Fruit fly (Drosophila melanogaster) whole organism, embryonic: ENCODE results near the gene E2f1.

Experiments used
- Atf-2 ChIP-seq: fragments of 200-800 bp; sonication (Bioruptor generic); optimal IDR thresholded peaks from 2 replicates; lab custom pipeline; 2016; ENCODE audit warnings: missing biosample characterization, missing genetic modification characterization
- CG1024 ChIP-seq: fragments of 200-800 bp; sonication (Bioruptor generic); IDR thresholded peaks from 2 replicates; pipeline ENCODE4 v1.3.6; 2022; ENCODE audit warnings: missing biosample characterization, missing genetic modification characterization
- CG3163 ChIP-seq: fragments of 200-800 bp; sonication (Bioruptor generic); optimal IDR thresholded peaks from 3 replicates; lab custom pipeline; 2016; ENCODE audit warnings: missing biosample characterization, missing genetic modification characterization
- CG4424 ChIP-seq: fragments of 200-800 bp; sonication (Bioruptor generic); optimal IDR thresholded peaks from 3 replicates; lab custom pipeline; 2016; ENCODE audit warnings: missing biosample characterization, missing genetic modification characterization
- Gug ChIP-seq: fragments of 200-800 bp; sonication (Bioruptor generic); IDR thresholded peaks from 4 replicates; pipeline ENCODE4 v1.3.6; 2022; ENCODE audit warnings: missing biosample characterization, missing genetic modification characterization
- Max ChIP-seq: fragments of 200-800 bp; sonication (Bioruptor generic); optimal IDR thresholded peaks from 2 replicates; lab custom pipeline; 2016; ENCODE audit warnings: missing biosample characterization, mild to moderate bottlenecking, missing genetic modification characterization
- Mrtf ChIP-seq: fragments of 200-800 bp; sonication (Bioruptor generic); IDR thresholded peaks from 3 replicates; pipeline ENCODE4 v1.3.6; 2022; ENCODE audit warnings: missing biosample characterization, missing genetic modification characterization
- Trl ChIP-seq, 3 experiments: fragments of >200 bp in 2 of 3; fragments of 200-800 bp in 1 of 3; sonication (Bioruptor generic) in 1 of 3; optimal IDR thresholded peaks; 2 replicates in 1 of 3; 3 replicates in 2 of 3; lab custom pipeline; 2016 to 2017; ENCODE audit warnings: missing biosample characterization in 1 of 3, missing genetic modification characterization in 1 of 3
- chn ChIP-seq: fragments of 200-800 bp; sonication (Bioruptor generic); optimal IDR thresholded peaks from 2 replicates; lab custom pipeline; 2016; ENCODE audit warnings: missing biosample characterization, missing genetic modification characterization
- gt ChIP-seq: fragments of 200-800 bp; sonication (Bioruptor generic); IDR thresholded peaks from 2 replicates; pipeline ENCODE4 v1.3.6; 2022; ENCODE audit warnings: missing biosample characterization, missing genetic modification characterization
- hbn ChIP-seq: fragments of 200-800 bp; sonication (Bioruptor generic); IDR thresholded peaks from 2 replicates; pipeline ENCODE4 v1.3.6; 2022; ENCODE audit warnings: missing biosample characterization, missing genetic modification characterization; ENCODE audit not compliant: partially characterized antibody
- otp ChIP-seq: fragments of 200-800 bp; sonication (Bioruptor generic); IDR thresholded peaks from 3 replicates; pipeline ENCODE4, ENCODE4 v1.3.6; 2022; ENCODE audit warnings: missing biosample characterization, missing genetic modification characterization
- repo ChIP-seq: fragments of 200-800 bp; sonication (Bioruptor generic); optimal IDR thresholded peaks from 2 replicates; lab custom pipeline; 2016; ENCODE audit warnings: missing biosample characterization, missing genetic modification characterization

DNA sequence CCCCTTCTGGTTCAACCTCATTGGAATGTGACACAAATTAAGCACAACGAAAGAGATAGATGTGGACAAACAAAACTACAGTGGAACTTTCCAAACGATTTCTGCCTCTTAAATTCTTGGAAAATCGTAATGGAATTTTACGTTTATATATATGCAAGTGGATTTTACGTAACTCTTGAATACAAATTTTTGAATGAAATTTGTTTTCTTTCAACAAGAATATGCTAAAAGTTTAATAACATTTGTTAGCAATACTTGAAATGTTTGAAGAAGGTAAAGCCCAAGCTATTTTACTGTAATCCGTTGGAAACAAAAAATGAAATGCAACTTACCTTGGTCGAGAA, 58.0 kb downstream of the E2f1 start:
- no peak for TF ChIP-seq Atf-2
- TF ChIP-seq CG1024 (GFP tag; lab: Robert Waterston, UW) = no peak
- no peak for TF ChIP-seq otp (GFP tag; lab: Robert Waterston, UW)
- TF ChIP-seq Gug (GFP tag; lab: Robert Waterston, UW) = no peak
- TF ChIP-seq repo (GFP tag; lab: Kevin White, UChicago) = no peak
- TF ChIP-seq Trl (optimal IDR thresholded peaks at IDR 0.05; lab: Kevin White, UChicago) = no peak
- no peak for TF ChIP-seq Trl (GFP tag; optimal IDR thresholded peaks at IDR 0.05; lab: Kevin White, UChicago)
- TF ChIP-seq Max (GFP tag; lab: Kevin White, UChicago) = no peak
- TF ChIP-seq Mrtf (GFP tag; lab: Robert Waterston, UW) = no peak
- no peak for TF ChIP-seq CG3163 (GFP tag; lab: Kevin White, UChicago)
- no peak for TF ChIP-seq gt (GFP tag; lab: Robert Waterston, UW)
- no peak for TF ChIP-seq chn (GFP tag; lab: Kevin White, UChicago)
- no peak for TF ChIP-seq CG4424 (GFP tag; lab: Kevin White, UChicago)
- no peak for TF ChIP-seq hbn
